Fruit fly (Drosophila melanogaster) whole organism: ENCODE data around the gene Or7a.

Source experiments
- CG8478 ChIP-seq: fragments of >200 bp; optimal IDR thresholded peaks from 2 replicates; lab custom pipeline; 2018; ENCODE audit warnings: inconsistent platforms
- Dll ChIP-seq: fragments of >200 bp; optimal IDR thresholded peaks from 2 replicates; lab custom pipeline; 2017
- usp ChIP-seq: fragments of >200 bp; optimal IDR thresholded peaks from 2 replicates; lab custom pipeline; 2017; ENCODE audit warnings: missing biosample characterization, missing genetic modification characterization, mixed read lengths

dm6 chrX:8179858-8180257 is 14.3 kb upstream of the Or7a start:
- no peak for TF ChIP-seq CG8478 (lab: Kevin White, UChicago)
- TF ChIP-seq Dll: no peak
- no peak for TF ChIP-seq usp (GFP tag; lab: Kevin White, UChicago)
